Worm (Caenorhabditis elegans) whole organism, L3 larva: ENCODE measurements around the gene sto-3.

Experiments
- ama-1 ChIP-seq: fragments of 150-350 bp; optimal IDR thresholded peaks from 2 replicates; lab custom pipeline; 2018
- ceh-82 ChIP-seq: fragments of 150-350 bp; optimal IDR thresholded peaks from 2 replicates; lab custom pipeline; 2014; ENCODE audit warnings: missing biosample characterization, missing genetic modification characterization
- ceh-9 ChIP-seq: sonication (generic microtip); optimal IDR thresholded peaks from 2 replicates; lab custom pipeline; 2018; ENCODE audit warnings: missing biosample characterization, missing genetic modification characterization
- daf-12 ChIP-seq: fragments of 150-350 bp; optimal IDR thresholded peaks from 2 replicates; lab custom pipeline; 2014; ENCODE audit warnings: missing biosample characterization, missing genetic modification reagents, missing genetic modification characterization
- fkh-10 ChIP-seq: sonication (generic microtip); optimal IDR thresholded peaks from 2 replicates; lab custom pipeline; 2017; ENCODE audit warnings: missing biosample characterization, missing genetic modification reagents, missing genetic modification characterization
- fos-1 ChIP-seq: fragments of 150-350 bp; optimal IDR thresholded peaks from 2 replicates; lab custom pipeline; 2014; ENCODE audit warnings: missing biosample characterization, missing genetic modification characterization
- lin-15B ChIP-seq: fragments of 150-350 bp; optimal IDR thresholded peaks from 2 replicates; lab custom pipeline; 2014; ENCODE audit warnings: missing biosample characterization, missing genetic modification characterization
- lsy-12 ChIP-seq: sonication (generic microtip); optimal IDR thresholded peaks from 2 replicates; lab custom pipeline; 2016; ENCODE audit warnings: mild to moderate bottlenecking, missing genetic modification characterization, missing compliant biosample characterization
- nhr-28 ChIP-seq: fragments of 150-350 bp; optimal IDR thresholded peaks from 2 replicates; lab custom pipeline; 2014; ENCODE audit warnings: missing biosample characterization, missing genetic modification characterization
- pha-4 ChIP-seq: fragments of 150-350 bp; optimal IDR thresholded peaks from 2 replicates; lab custom pipeline; 2014; ENCODE audit warnings: missing biosample characterization, missing genetic modification reagents, missing genetic modification characterization
- skn-1 ChIP-seq: fragments of 150-350 bp; optimal IDR thresholded peaks from 2 replicates; lab custom pipeline; 2014; ENCODE audit warnings: missing biosample characterization, missing genetic modification characterization
- unc-39 ChIP-seq: sonication (generic microtip); optimal IDR thresholded peaks from 4 replicates; lab custom pipeline; 2017; ENCODE audit warnings: missing biosample characterization, missing genetic modification characterization
- unc-62 ChIP-seq: fragments of 150-350 bp; sonication (generic microtip); optimal IDR thresholded peaks from 4 replicates; lab custom pipeline; 2014; ENCODE audit warnings: missing biosample characterization, missing genetic modification reagents, missing genetic modification characterization

DNA sequence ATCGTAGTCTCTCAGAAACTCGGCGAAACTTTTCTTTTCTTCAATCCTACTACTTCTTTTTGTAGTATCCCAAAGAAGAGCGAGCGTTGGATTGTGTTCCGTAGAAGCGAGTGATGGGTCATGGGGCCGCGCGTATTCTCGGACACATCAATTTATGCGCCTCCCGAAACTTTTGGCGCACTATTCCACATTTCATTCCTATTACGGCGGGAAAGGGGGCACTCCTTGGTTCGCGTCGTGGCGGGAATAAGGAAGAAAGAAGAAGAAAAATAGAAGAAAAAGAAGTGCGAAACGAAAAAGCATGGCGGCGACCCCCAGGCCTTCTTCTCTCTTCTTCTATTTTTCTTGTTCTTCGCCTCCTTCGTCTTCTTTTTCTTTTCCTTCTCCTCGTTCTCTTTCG, 50.2 kb downstream of the sto-3 start:
- TF ChIP-seq ceh-9 (tag; lab: Kevin White, UChicago) (no peak), pha-4 (tag; lab: Kevin White, UChicago) (no peak), lsy-12 (tag; lab: Kevin White, UChicago) (no peak), fos-1 (tag; lab: Kevin White, UChicago) (no peak), lin-15B (tag; lab: Kevin White, UChicago) (no peak), unc-62 (no peak), daf-12 (tag; lab: Kevin White, UChicago) (no peak), ama-1 (lab: Kevin White, UChicago) (no peak), nhr-28 (tag; lab: Kevin White, UChicago) (no peak), fkh-10 (GFP tag; lab: Kevin White, UChicago) (no peak), ceh-82 (no peak), unc-39 (no peak), skn-1 (tag; lab: Kevin White, UChicago) (no peak)
